Worm (Caenorhabditis elegans): Measurements from ENCODE around the gene lipl-5.

The lipl-5 gene

ce11 chrV:417656-418353 is 32.3 kb downstream of the lipl-5 start, which contains the start of gene irg-8 (continued):
- peak; percentile 17 for TF ChIP-seq pqm-1 (tag; optimal IDR thresholded peaks at IDR 0.05)
- TF ChIP-seq egl-27 (tag; optimal IDR thresholded peaks at IDR 0.05) = no peak
- TF ChIP-seq daf-19 (GFP tag; conservative IDR thresholded peaks at IDR 0.05) = no peak
- TF ChIP-seq mdt-29 (GFP tag; IDR thresholded peaks at IDR 0.05) = no peak
- no peak for TF ChIP-seq ceh-32 (tag; optimal IDR thresholded peaks at IDR 0.05; ENCODE audit: poor library complexity)
- no peak for TF ChIP-seq unc-39 (tag; optimal IDR thresholded peaks at IDR 0.05)
- TF ChIP-seq nhr-48 (tag; optimal IDR thresholded peaks at IDR 0.05) = peak; percentile 38
- TF ChIP-seq daf-16 (GFP tag; optimal IDR thresholded peaks at IDR 0.05) = no peak
- peak; percentile 10 for TF ChIP-seq daf-16 (tag; optimal IDR thresholded peaks at IDR 0.05)
- peak; percentile 33 for TF ChIP-seq nhr-28 (tag; optimal IDR thresholded peaks at IDR 0.05)
- TF ChIP-seq arid-1 (GFP tag; conservative IDR thresholded peaks at IDR 0.05) = no peak
- no peak for TF ChIP-seq nhr-25 (tag; optimal IDR thresholded peaks at IDR 0.05; ENCODE audit: borderline replicate concordance, insufficient read depth)
- no peak for TF ChIP-seq nhr-77 (tag; optimal IDR thresholded peaks at IDR 0.05)
- no peak for TF ChIP-seq mes-2 (tag; optimal IDR thresholded peaks at IDR 0.05; ENCODE audit: poor library complexity, severe bottlenecking)
- TF ChIP-seq vab-7 (GFP tag; IDR thresholded peaks at IDR 0.05) = no peak
- no peak for TF ChIP-seq fkh-10 (GFP tag; optimal IDR thresholded peaks at IDR 0.05)
- no peak for TF ChIP-seq ceh-44 (GFP tag; IDR thresholded peaks at IDR 0.05)
- no peak for TF ChIP-seq ceh-28 (tag; optimal IDR thresholded peaks at IDR 0.05)
- TF ChIP-seq nhr-102 (tag; optimal IDR thresholded peaks at IDR 0.05) = no peak
- no peak for TF ChIP-seq nhr-11 (tag; optimal IDR thresholded peaks at IDR 0.05)
- peak; percentile 90 for TF ChIP-seq dmd-6 (GFP tag; IDR thresholded peaks at IDR 0.05)
- no peak for TF ChIP-seq ceh-62 (tag; optimal IDR thresholded peaks at IDR 0.05)
- TF ChIP-seq aha-1 (tag) = no peak

- no peak for TF ChIP-seq daf-16 (GFP tag; optimal IDR thresholded peaks at IDR 0.05)
- peak; percentile 30 for TF ChIP-seq daf-16 (tag; optimal IDR thresholded peaks at IDR 0.05)
- no peak for TF ChIP-seq T26A8.4 (GFP tag; IDR thresholded peaks at IDR 0.05)
These were observed 32.9 kb downstream of the lipl-5 start, which contains the start of gene Y39D8A.1 for ce11 chrV:418432-418831. Gene Y39D8A.1 (plus strand): TSS chrV:418732.

- TF ChIP-seq tag-97 (GFP tag; IDR thresholded peaks at IDR 0.05) = no peak
- peak; percentile 20 for TF ChIP-seq pqm-1 (tag; optimal IDR thresholded peaks at IDR 0.05)
These were observed 36.6 kb downstream of the lipl-5 start, which contains the start of gene dod-20 for ce11 chrV:422133-422532. Gene dod-20 (plus strand): TSS chrV:422433.

- TF ChIP-seq arid-1 (GFP tag; conservative IDR thresholded peaks at IDR 0.05) = no peak
- no peak for TF ChIP-seq ceh-20 (GFP tag; IDR thresholded peaks at IDR 0.05)
- no peak for TF ChIP-seq T26A8.4 (GFP tag; IDR thresholded peaks at IDR 0.05)
- TF ChIP-seq ztf-11 (tag; optimal IDR thresholded peaks at IDR 0.05) = no peak
- no peak for TF ChIP-seq ama-1 (optimal IDR thresholded peaks at IDR 0.05)
- no peak for TF ChIP-seq snpc-1.2 (GFP tag; IDR thresholded peaks at IDR 0.05)
- no peak for TF ChIP-seq php-3 (GFP tag; IDR thresholded peaks at IDR 0.05)
- TF ChIP-seq mxl-2 (GFP tag; conservative IDR thresholded peaks at IDR 0.05) = no peak
- TF ChIP-seq mep-1 (tag; optimal IDR thresholded peaks at IDR 0.05) = no peak
- no peak for TF ChIP-seq ctbp-1 (GFP tag; IDR thresholded peaks at IDR 0.05)
- TF ChIP-seq fkh-10 (GFP tag; optimal IDR thresholded peaks at IDR 0.05) = no peak
- TF ChIP-seq Y105C5A.15 (GFP tag; IDR thresholded peaks at IDR 0.05) = no peak
- no peak for TF ChIP-seq lin-38 (GFP tag; IDR thresholded peaks at IDR 0.05)
- TF ChIP-seq ceh-44 (GFP tag; IDR thresholded peaks at IDR 0.05) = no peak
- no peak for TF ChIP-seq nhr-102 (tag; optimal IDR thresholded peaks at IDR 0.05)
- TF ChIP-seq mxl-3 (GFP tag; optimal IDR thresholded peaks at IDR 0.05) = no peak
- TF ChIP-seq unc-130 (GFP tag; optimal IDR thresholded peaks at IDR 0.05) = no peak
- no peak for TF ChIP-seq F37D6.2 (tag; optimal IDR thresholded peaks at IDR 0.05)
- no peak for TF ChIP-seq lim-7 (GFP tag; IDR thresholded peaks at IDR 0.05)
These were observed 38.6 kb downstream of the lipl-5 start, which contains the start of gene B0554.5 for ce11 chrV:424140-424539. Gene B0554.5 (plus strand): TSS chrV:424440.
